Fruit fly (Drosophila melanogaster): ENCODE data around the gene CG2061.

CG2061 gene

DNA sequence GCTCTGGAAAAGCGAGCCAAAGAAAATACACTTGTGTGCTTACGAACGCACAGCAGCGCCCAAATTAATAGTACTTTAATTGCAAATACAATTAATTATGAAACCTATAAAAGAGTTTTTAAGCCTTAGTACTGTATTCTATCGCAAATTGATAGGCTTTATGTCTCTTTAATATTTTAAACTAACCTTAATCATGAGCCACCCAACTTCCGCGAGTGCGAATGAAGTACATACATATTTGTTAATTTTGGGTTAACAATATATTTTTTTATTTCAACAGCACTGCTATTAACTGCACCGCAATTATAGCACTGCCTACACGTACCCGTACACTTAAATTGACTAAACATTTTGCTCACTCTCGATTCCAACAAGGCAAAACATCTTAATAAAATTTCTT, 11.1 kb upstream of the CG2061 start (continued):
- TF ChIP-seq grau (tag; optimal IDR thresholded peaks at IDR 0.05) (peak; percentile 63), tx (GFP tag; optimal IDR thresholded peaks at IDR 0.05) (no peak), Mad (GFP tag; optimal IDR thresholded peaks at IDR 0.05) (no peak), CG34422 (GFP tag; IDR thresholded peaks at IDR 0.05) (no peak), Optix (GFP tag; IDR thresholded peaks at IDR 0.05) (no peak)

DNA sequence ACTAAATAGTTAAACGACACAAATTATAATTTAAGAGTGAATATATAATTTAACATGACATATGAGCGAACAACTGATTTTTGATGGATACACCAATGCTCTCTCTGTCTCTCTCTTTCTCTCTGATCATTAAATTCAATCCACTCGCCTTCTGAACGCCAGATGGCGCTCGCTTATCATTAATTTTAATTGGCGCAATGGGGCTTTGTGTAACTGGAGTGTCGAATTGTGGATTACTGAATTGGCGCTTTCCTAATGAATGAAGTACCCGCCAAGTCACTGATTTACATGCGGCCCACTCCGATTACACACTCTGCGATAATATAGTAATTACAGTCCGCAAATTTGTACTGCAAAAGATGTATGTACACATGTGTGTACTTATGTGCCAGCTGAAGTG, 10.5 kb upstream of the CG2061 start:
- TF ChIP-seq HmgZ (tag; optimal IDR thresholded peaks at IDR 0.05) (no peak), HmgD (GFP tag; optimal IDR thresholded peaks at IDR 0.05) (no peak), CG14965 (GFP tag; optimal IDR thresholded peaks at IDR 0.05; ENCODE audit: borderline replicate concordance) (peak; percentile 89), CTCF (GFP tag; optimal IDR thresholded peaks at IDR 0.05) (peak; percentile 88), CG10543 (GFP tag; optimal IDR thresholded peaks at IDR 0.05) (no peak), CG5245 (GFP tag; optimal IDR thresholded peaks at IDR 0.05) (no peak), yki (optimal IDR thresholded peaks at IDR 0.05) (no peak), hth (optimal IDR thresholded peaks at IDR 0.05) (no peak), luna (GFP tag; optimal IDR thresholded peaks at IDR 0.05) (no peak), Ssrp (tag; optimal IDR thresholded peaks at IDR 0.05) (no peak), cad (GFP tag; optimal IDR thresholded peaks at IDR 0.05) (no peak), fu2 (GFP tag; optimal IDR thresholded peaks at IDR 0.05) (no peak), caup (GFP tag; optimal IDR thresholded peaks at IDR 0.05; ENCODE audit: severe bottlenecking) (no peak), Neu2 (GFP tag; optimal IDR thresholded peaks at IDR 0.05; ENCODE audit: borderline replicate concordance) (no peak), tap (tag; optimal IDR thresholded peaks at IDR 0.05) (no peak), zen (tag; optimal IDR thresholded peaks at IDR 0.05) (peak; percentile 3), sna (GFP tag; IDR thresholded peaks at IDR 0.05; ENCODE audit: partially characterized antibody) (no peak), CG9932 (GFP tag; IDR thresholded peaks at IDR 0.05) (no peak), CG4617 (GFP tag; optimal IDR thresholded peaks at IDR 0.05; ENCODE audit: borderline replicate concordance) (no peak), CG10979 (tag; optimal IDR thresholded peaks at IDR 0.05) (peak; percentile 19), chn (GFP tag; optimal IDR thresholded peaks at IDR 0.05) (no peak), Dfd (GFP tag; optimal IDR thresholded peaks at IDR 0.05) (no peak), CG11085 (GFP tag; IDR thresholded peaks at IDR 0.05) (no peak), Chrac-16 (GFP tag; optimal IDR thresholded peaks at IDR 0.05) (no peak), hb (GFP tag; IDR thresholded peaks at IDR 0.05; ENCODE audit: partially characterized antibody) (no peak), Trl (optimal IDR thresholded peaks at IDR 0.05) (peak; percentile 2 to 8), Trl (GFP tag; optimal IDR thresholded peaks at IDR 0.05) (no peak), Nf-YA (GFP tag; IDR thresholded peaks at IDR 0.05) (no peak), ATbp (GFP tag; optimal IDR thresholded peaks at IDR 0.05) (no peak), CkIIα-i1 (GFP tag; IDR thresholded peaks at IDR 0.05) (no peak), stwl (tag; optimal IDR thresholded peaks at IDR 0.05) (peak; percentile 16), pho (GFP tag; optimal IDR thresholded peaks at IDR 0.05) (no peak), Abd-B (GFP tag; optimal IDR thresholded peaks at IDR 0.05) (peak; percentile 1), NC2β (GFP tag; optimal IDR thresholded peaks at IDR 0.05) (no peak), CG3163 (GFP tag; optimal IDR thresholded peaks at IDR 0.05) (no peak), CG1647 (GFP tag; optimal IDR thresholded peaks at IDR 0.05) (no peak), Spps (tag; optimal IDR thresholded peaks at IDR 0.05) (no peak), CG18262 (tag; optimal IDR thresholded peaks at IDR 0.05) (no peak)

DNA sequence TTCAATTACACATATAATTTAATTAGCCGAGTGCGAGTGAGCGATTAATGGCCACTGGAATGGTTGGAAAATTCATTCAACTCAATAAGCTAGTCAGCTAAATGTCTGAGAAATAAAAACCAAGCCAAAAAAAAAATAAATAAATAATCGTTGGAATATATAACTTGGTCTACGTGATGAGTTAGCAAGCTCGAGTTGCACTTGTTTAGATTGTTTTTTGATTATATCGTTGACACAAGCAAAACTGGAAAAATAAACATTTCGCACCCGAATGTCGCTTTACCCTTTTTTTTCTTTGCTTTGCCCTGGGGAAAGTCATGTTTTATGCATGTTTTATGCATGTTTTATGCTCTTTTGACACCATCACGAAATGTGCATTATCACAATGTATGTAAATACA, 9.3 kb upstream of the CG2061 start:
- TF ChIP-seq pita (GFP tag; optimal IDR thresholded peaks at IDR 0.05): no peak
- no peak for TF ChIP-seq NC2β (GFP tag; optimal IDR thresholded peaks at IDR 0.05)

Data from whole organism, embryonic.